Fruit fly (Drosophila melanogaster) whole organism, embryonic: Measurements from ENCODE around the gene ND-B17.2.

Experiments used
- Aef1 ChIP-seq: fragments of 200-800 bp; sonication (Bioruptor generic); IDR thresholded peaks from 3 replicates; pipeline ENCODE4 v1.3.6; 2022; ENCODE audit warnings: missing biosample characterization, missing genetic modification characterization
- Bteb2 ChIP-seq: fragments of 200-800 bp; sonication (Bioruptor generic); optimal IDR thresholded peaks from 2 replicates; lab custom pipeline; 2016; ENCODE audit warnings: missing biosample characterization, missing genetic modification characterization
- CG12104 ChIP-seq: fragments of 200-800 bp; sonication (Bioruptor generic); optimal IDR thresholded peaks from 3 replicates; lab custom pipeline; 2016; ENCODE audit warnings: missing biosample characterization, missing genetic modification characterization
- CG12236 ChIP-seq: fragments of 200-800 bp; sonication (Bioruptor generic); optimal IDR thresholded peaks from 2 replicates; lab custom pipeline; 2016; ENCODE audit warnings: missing biosample characterization, missing genetic modification characterization
- CG12744 ChIP-seq: fragments of 200-800 bp; sonication (Bioruptor generic); optimal IDR thresholded peaks from 2 replicates; lab custom pipeline; 2016; ENCODE audit warnings: missing biosample characterization, missing genetic modification characterization
- CG12942 ChIP-seq: fragments of 200-800 bp; sonication (Bioruptor generic); optimal IDR thresholded peaks from 3 replicates; lab custom pipeline; 2016; ENCODE audit warnings: missing biosample characterization, missing genetic modification characterization
- CG13775 ChIP-seq: fragments of 200-800 bp; sonication (Bioruptor generic); optimal IDR thresholded peaks from 3 replicates; lab custom pipeline; 2017; ENCODE audit warnings: missing biosample characterization, mild to moderate bottlenecking, missing genetic modification characterization
- CG16779 ChIP-seq: fragments of 200-800 bp; sonication (Bioruptor generic); IDR thresholded peaks from 2 replicates; pipeline ENCODE4 v1.3.6; 2022; ENCODE audit warnings: missing biosample characterization, missing genetic modification characterization
- CG16815 ChIP-seq: fragments of 200-800 bp; sonication (Bioruptor generic); optimal IDR thresholded peaks from 3 replicates; lab custom pipeline; 2017; ENCODE audit warnings: missing biosample characterization, mild to moderate bottlenecking, missing genetic modification characterization
- CG17802 ChIP-seq: fragments of 200-800 bp; sonication (Bioruptor generic); optimal IDR thresholded peaks from 2 replicates; lab custom pipeline; 2018; ENCODE audit warnings: missing biosample characterization, mild to moderate bottlenecking, missing genetic modification characterization, moderate library complexity
- CG18262 ChIP-seq: fragments of 200-800 bp; optimal IDR thresholded peaks from 3 replicates; lab custom pipeline; 2019; ENCODE audit warnings: missing biosample characterization, mild to moderate bottlenecking, missing genetic modification characterization, moderate library complexity
- CG2199 ChIP-seq: fragments of 200-800 bp; sonication (Bioruptor generic); IDR thresholded peaks from 3 replicates; pipeline ENCODE4 v1.3.6; 2022; ENCODE audit warnings: missing biosample characterization, missing genetic modification characterization
- CG2712 ChIP-seq: fragments of 200-800 bp; optimal IDR thresholded peaks from 3 replicates; lab custom pipeline; 2019; ENCODE audit warnings: missing biosample characterization, mild to moderate bottlenecking, missing genetic modification characterization, moderate library complexity
- CG30020 ChIP-seq: fragments of 200-800 bp; optimal IDR thresholded peaks from 2 replicates; lab custom pipeline; 2019; ENCODE audit warnings: missing biosample characterization, mild to moderate bottlenecking, missing genetic modification characterization, moderate library complexity
- CG3065 ChIP-seq: fragments of 200-800 bp; sonication (Bioruptor generic); optimal IDR thresholded peaks from 2 replicates; lab custom pipeline; 2016; ENCODE audit warnings: missing biosample characterization, missing genetic modification characterization
- CG32532 ChIP-seq: fragments of 200-800 bp; sonication (Bioruptor generic); IDR thresholded peaks from 2 replicates; pipeline ENCODE4 v1.3.6; 2022; ENCODE audit warnings: missing biosample characterization, missing genetic modification characterization
- CG3281 ChIP-seq: fragments of 200-800 bp; sonication (Bioruptor generic); optimal IDR thresholded peaks from 3 replicates; lab custom pipeline; 2017; ENCODE audit warnings: missing biosample characterization, mild to moderate bottlenecking, missing genetic modification characterization
- CG3995 ChIP-seq: fragments of 200-800 bp; sonication (Bioruptor generic); optimal IDR thresholded peaks from 3 replicates; lab custom pipeline; 2016; ENCODE audit warnings: missing biosample characterization, missing genetic modification characterization
- CG5180 ChIP-seq: fragments of 200-800 bp; sonication (Bioruptor generic); optimal IDR thresholded peaks from 3 replicates; lab custom pipeline; 2017; ENCODE audit warnings: missing biosample characterization, missing genetic modification characterization, mild to moderate bottlenecking, moderate library complexity, missing genetic modification reagents
- CG6254 ChIP-seq: fragments of 200-800 bp; sonication (Bioruptor generic); optimal IDR thresholded peaks from 3 replicates; lab custom pipeline; 2017; ENCODE audit warnings: mild to moderate bottlenecking, missing biosample characterization, missing genetic modification reagents, missing genetic modification characterization
- CG6683 ChIP-seq: fragments of 200-800 bp; sonication (Bioruptor generic); optimal IDR thresholded peaks from 2 replicates; lab custom pipeline; 2017; ENCODE audit warnings: missing biosample characterization, mild to moderate bottlenecking, missing genetic modification characterization, missing genetic modification reagents
- CG8765 ChIP-seq: fragments of 200-800 bp; sonication (Bioruptor generic); IDR thresholded peaks from 2 replicates; pipeline ENCODE4 v1.3.6; 2022; ENCODE audit warnings: missing biosample characterization, missing genetic modification characterization
- Chrac-16 ChIP-seq: fragments of 200-800 bp; sonication (Bioruptor generic); optimal IDR thresholded peaks from 3 replicates; lab custom pipeline; 2016; ENCODE audit warnings: missing biosample characterization, missing genetic modification characterization
- Dbx ChIP-seq: fragments of 200-800 bp; sonication (Bioruptor generic); IDR thresholded peaks from 3 replicates; pipeline ENCODE4 v1.3.6; 2022; ENCODE audit warnings: missing biosample characterization, missing genetic modification characterization
- Dfd ChIP-seq, 2 experiments: fragments of >200 bp; optimal IDR thresholded peaks; 2 replicates each; lab custom pipeline; 2017; ENCODE audit warnings: missing biosample characterization in 2 of 2, missing genetic modification characterization in 2 of 2
- Doc3 ChIP-seq: fragments of 200-800 bp; sonication (Bioruptor generic); IDR thresholded peaks from 3 replicates; pipeline ENCODE4 v1.3.6; 2022; ENCODE audit warnings: missing biosample characterization, missing genetic modification characterization; ENCODE audit not compliant: partially characterized antibody
- Dp ChIP-seq: fragments of 200-800 bp; sonication (Bioruptor generic); optimal IDR thresholded peaks from 2 replicates; lab custom pipeline; 2018; ENCODE audit warnings: missing biosample characterization, mild to moderate bottlenecking, missing genetic modification characterization, moderate library complexity
- Dref ChIP-seq: fragments of 200-800 bp; sonication (Bioruptor generic); IDR thresholded peaks from 2 replicates; pipeline ENCODE4 v1.3.6; 2022; ENCODE audit warnings: missing biosample characterization, missing genetic modification characterization
- H2.0 ChIP-seq: fragments of 200-800 bp; sonication (Bioruptor generic); IDR thresholded peaks from 2 replicates; pipeline ENCODE4 v1.3.6; 2022; ENCODE audit warnings: missing biosample characterization, missing genetic modification characterization
- Hey ChIP-seq: fragments of 200-800 bp; sonication (Bioruptor generic); optimal IDR thresholded peaks from 3 replicates; lab custom pipeline; 2018; ENCODE audit warnings: missing biosample characterization, mild to moderate bottlenecking, missing genetic modification characterization
- Hmr ChIP-seq: fragments of 200-800 bp; sonication (Bioruptor generic); optimal IDR thresholded peaks from 3 replicates; lab custom pipeline; 2017; ENCODE audit warnings: mild to moderate bottlenecking, missing biosample characterization, missing genetic modification reagents, missing genetic modification characterization
- Hr51 ChIP-seq, 2 experiments: fragments of 200-800 bp; sonication (Bioruptor generic); optimal IDR thresholded peaks; 2 replicates in 1 of 2; 3 replicates in 1 of 2; lab custom pipeline; 2016 to 2018; ENCODE audit warnings: missing biosample characterization in 2 of 2, missing genetic modification characterization in 2 of 2, mild to moderate bottlenecking in 1 of 2, moderate library complexity in 1 of 2
- Oli ChIP-seq: fragments of 200-800 bp; sonication (Bioruptor generic); optimal IDR thresholded peaks from 2 replicates; lab custom pipeline; 2018; ENCODE audit warnings: missing biosample characterization, mild to moderate bottlenecking, missing genetic modification characterization, moderate library complexity
- Ptx1 ChIP-seq: fragments of 200-800 bp; sonication (Bioruptor generic); IDR thresholded peaks from 2 replicates; pipeline ENCODE4 v1.3.6; 2022; ENCODE audit warnings: missing biosample characterization, missing genetic modification characterization
- Side ChIP-seq: fragments of 200-800 bp; sonication (Bioruptor generic); optimal IDR thresholded peaks from 2 replicates; lab custom pipeline; 2016; ENCODE audit warnings: missing biosample characterization, missing genetic modification characterization
- Six4 ChIP-seq: fragments of 200-800 bp; sonication (Bioruptor generic); optimal IDR thresholded peaks from 2 replicates; lab custom pipeline; 2016; ENCODE audit warnings: missing biosample characterization, missing genetic modification characterization
- Sry-β ChIP-seq: fragments of 200-800 bp; sonication (Bioruptor generic); optimal IDR thresholded peaks from 2 replicates; lab custom pipeline; 2018; ENCODE audit warnings: missing biosample characterization, mild to moderate bottlenecking, missing genetic modification characterization, moderate library complexity
- bab2 ChIP-seq: fragments of 200-800 bp; sonication (Bioruptor generic); optimal IDR thresholded peaks from 2 replicates; lab custom pipeline; 2016; ENCODE audit warnings: missing biosample characterization, missing genetic modification characterization
- bowl ChIP-seq: fragments of 200-800 bp; sonication (Bioruptor generic); IDR thresholded peaks from 2 replicates; pipeline ENCODE4 v1.3.6; 2022; ENCODE audit warnings: missing biosample characterization, missing genetic modification characterization
- cg ChIP-seq: fragments of 200-800 bp; sonication (Bioruptor generic); optimal IDR thresholded peaks from 3 replicates; lab custom pipeline; 2019; ENCODE audit warnings: missing biosample characterization, mild to moderate bottlenecking, missing genetic modification characterization, moderate library complexity
- crol ChIP-seq: fragments of 200-800 bp; sonication (Bioruptor generic); IDR thresholded peaks from 2 replicates; pipeline ENCODE4 v1.3.6; 2022; ENCODE audit warnings: missing biosample characterization, missing genetic modification characterization
- her ChIP-seq: fragments of 200-800 bp; sonication (Bioruptor generic); optimal IDR thresholded peaks from 2 replicates; lab custom pipeline; 2016; ENCODE audit warnings: missing biosample characterization, missing genetic modification characterization
- kay ChIP-seq: fragments of 200-800 bp; sonication (Bioruptor generic); optimal IDR thresholded peaks from 2 replicates; lab custom pipeline; 2016; ENCODE audit warnings: missing biosample characterization, missing genetic modification characterization
- knrl ChIP-seq: fragments of 200-800 bp; sonication (Bioruptor generic); IDR thresholded peaks from 3 replicates; pipeline ENCODE4 v1.3.6; 2022; ENCODE audit warnings: missing biosample characterization, missing genetic modification characterization; ENCODE audit not compliant: partially characterized antibody
- lab ChIP-seq: fragments of 200-800 bp; sonication (Bioruptor generic); optimal IDR thresholded peaks from 3 replicates; lab custom pipeline; 2017; ENCODE audit warnings: missing biosample characterization, missing genetic modification characterization, mild to moderate bottlenecking, moderate library complexity, missing genetic modification reagents
- nerfin-1 ChIP-seq: fragments of 200-800 bp; sonication (Bioruptor generic); optimal IDR thresholded peaks from 3 replicates; lab custom pipeline; 2019; ENCODE audit warnings: missing biosample characterization, mild to moderate bottlenecking, missing genetic modification characterization, moderate library complexity
- pita ChIP-seq: fragments of 200-800 bp; sonication (Bioruptor generic); optimal IDR thresholded peaks from 2 replicates; lab custom pipeline; 2017; ENCODE audit warnings: missing biosample characterization, mild to moderate bottlenecking, missing genetic modification characterization
- prd ChIP-seq, 3 experiments: fragments of >200 bp in 2 of 3; fragments of 200-800 bp in 1 of 3; sonication (Bioruptor generic) in 1 of 3; optimal IDR thresholded peaks in 2 of 3; IDR thresholded peaks in 1 of 3; 2 replicates in 2 of 3; 3 replicates in 1 of 3; pipeline versions ENCODE4 v1.3.6 to Lab custom; 2017 to 2022; ENCODE audit warnings: missing biosample characterization in 1 of 3, missing genetic modification characterization in 1 of 3
- sna ChIP-seq: fragments of 200-800 bp; sonication (Bioruptor generic); IDR thresholded peaks from 2 replicates; pipeline ENCODE4 v1.3.6; 2022; ENCODE audit warnings: missing biosample characterization, missing genetic modification characterization; ENCODE audit not compliant: partially characterized antibody
- sob ChIP-seq: fragments of 200-800 bp; sonication (Bioruptor generic); IDR thresholded peaks from 2 replicates; pipeline ENCODE4 v1.3.6; 2022; ENCODE audit warnings: missing biosample characterization, missing genetic modification characterization

The ND-B17.2 gene

dm6 chr2L:2585285-2585684, 5.3 kb upstream of the ND-B17.2 start, which contains the start of gene Drp1 (continued):
- TF ChIP-seq nerfin-1 (tag; lab: Kevin White, UChicago) (peak; percentile 39), Sry-β (GFP tag; lab: Kevin White, UChicago) (no peak), Dp (GFP tag; lab: Kevin White, UChicago) (peak; percentile 98), CG16779 (GFP tag; lab: Robert Waterston, UW) (no peak), sob (peak; percentile 81), CG3281 (GFP tag; lab: Kevin White, UChicago) (peak; percentile 21), CG6254 (GFP tag; lab: Kevin White, UChicago) (no peak), knrl (peak; percentile 77), CG12744 (GFP tag; lab: Kevin White, UChicago) (peak; percentile 43), cg (GFP tag; lab: Kevin White, UChicago) (no peak), Bteb2 (GFP tag; lab: Kevin White, UChicago) (no peak), CG6683 (GFP tag; lab: Kevin White, UChicago) (no peak), CG18262 (no peak), Hey (tag; lab: Kevin White, UChicago) (no peak), CG16815 (GFP tag; lab: Kevin White, UChicago) (no peak), CG12942 (GFP tag; lab: Kevin White, UChicago) (peak; percentile 65), CG3065 (no peak), CG3995 (GFP tag; lab: Kevin White, UChicago) (peak; percentile 5), Dfd (GFP tag; optimal IDR thresholded peaks at IDR 0.05; lab: Kevin White, UChicago) (no peak), Six4 (GFP tag; lab: Kevin White, UChicago) (peak; percentile 33), CG32532 (GFP tag; lab: Robert Waterston, UW) (peak; percentile 65), pita (GFP tag; lab: Kevin White, UChicago) (no peak), Doc3 (GFP tag; lab: Robert Waterston, UW) (peak; percentile 39; the same call in 2 of the 3 replicates), bab2 (GFP tag; lab: Kevin White, UChicago) (peak; percentile 63), lab (GFP tag; lab: Kevin White, UChicago) (no peak), Side (GFP tag; lab: Kevin White, UChicago) (peak; percentile 46), Chrac-16 (GFP tag; lab: Kevin White, UChicago) (peak; percentile 27), bowl (GFP tag; lab: Robert Waterston, UW) (no peak), Hmr (GFP tag; lab: Kevin White, UChicago) (peak; percentile 76), Hr51 (GFP tag; optimal IDR thresholded peaks at IDR 0.05; lab: Kevin White, UChicago) (peak in 1 of 2 experiments; percentile 44), Dref (peak; percentile 55), Dbx (GFP tag; lab: Robert Waterston, UW) (peak; percentile 72), Ptx1 (GFP tag; lab: Robert Waterston, UW) (peak; percentile 61), CG2199 (GFP tag; lab: Robert Waterston, UW) (0 out of 3 replicates have a peak, but pooled peaks have one; percentile 48), sna (GFP tag; lab: Robert Waterston, UW) (peak; percentile 56; the same call in 1 of the 2 replicates), Oli (tag; lab: Kevin White, UChicago) (no peak), CG12236 (no peak), her (GFP tag; lab: Kevin White, UChicago) (peak; percentile 71), CG2712 (tag; lab: Kevin White, UChicago) (peak; percentile 52), prd (optimal IDR thresholded peaks at IDR 0.05; lab: Kevin White, UChicago) (no peak), prd (GFP tag; IDR thresholded peaks at IDR 0.05; lab: Robert Waterston, UW) (peak; percentile 60), CG8765 (peak; percentile 47; the same call in 1 of the 2 replicates), Aef1 (GFP tag; lab: Robert Waterston, UW) (peak; percentile 36; the same call in 2 of the 3 replicates), CG5180 (GFP tag; lab: Kevin White, UChicago) (no peak), CG30020 (tag; lab: Kevin White, UChicago) (no peak), H2.0 (peak; percentile 34; the same call in 1 of the 2 replicates), crol (GFP tag; lab: Robert Waterston, UW) (no peak), kay (GFP tag; lab: Kevin White, UChicago) (peak; percentile 21), CG12104 (GFP tag; lab: Kevin White, UChicago) (no peak), CG17802 (tag; lab: Kevin White, UChicago) (peak; percentile 28), CG13775 (peak; percentile 15)
